Worm (Caenorhabditis elegans) whole organism, L3 larva: Measurements from ENCODE around the gene T04B2.8.
A peak's percentile ranks its signal among the peaks of the same experiment; 100 is the strongest.

Experiments
- R02D3.7 ChIP-seq: fragments of 150-350 bp; optimal IDR thresholded peaks from 2 replicates; lab custom pipeline; 2014; ENCODE audit warnings: missing biosample characterization, missing genetic modification characterization
- aly-2 ChIP-seq: fragments of 150-350 bp; optimal IDR thresholded peaks from 2 replicates; lab custom pipeline; 2014; ENCODE audit warnings: missing biosample characterization, missing genetic modification characterization
- ama-1 ChIP-seq: fragments of 150-350 bp; optimal IDR thresholded peaks from 2 replicates; lab custom pipeline; 2018
- ceh-82 ChIP-seq: fragments of 150-350 bp; optimal IDR thresholded peaks from 2 replicates; lab custom pipeline; 2014; ENCODE audit warnings: missing biosample characterization, missing genetic modification characterization
- daf-12 ChIP-seq: fragments of 150-350 bp; optimal IDR thresholded peaks from 2 replicates; lab custom pipeline; 2014; ENCODE audit warnings: missing biosample characterization, missing genetic modification reagents, missing genetic modification characterization
- egl-27 ChIP-seq: sonication (generic microtip); optimal IDR thresholded peaks from 4 replicates; lab custom pipeline; 2017; ENCODE audit warnings: missing biosample characterization, missing genetic modification reagents, missing genetic modification characterization
- egl-5 ChIP-seq: fragments of 150-350 bp; optimal IDR thresholded peaks from 2 replicates; lab custom pipeline; 2017; ENCODE audit warnings: missing biosample characterization, missing genetic modification reagents, missing genetic modification characterization, inconsistent platforms
- eor-1 ChIP-seq, 2 experiments: fragments of 150-350 bp; optimal IDR thresholded peaks; 2 replicates each; lab custom pipeline; 2014 to 2018; ENCODE audit warnings: missing biosample characterization in 2 of 2, missing genetic modification characterization in 2 of 2
- fkh-10 ChIP-seq: sonication (generic microtip); optimal IDR thresholded peaks from 2 replicates; lab custom pipeline; 2017; ENCODE audit warnings: missing biosample characterization, missing genetic modification reagents, missing genetic modification characterization
- fkh-2 ChIP-seq: fragments of 150-350 bp; optimal IDR thresholded peaks from 2 replicates; lab custom pipeline; 2014; ENCODE audit warnings: missing biosample characterization, missing genetic modification reagents, missing genetic modification characterization
- fos-1 ChIP-seq: fragments of 150-350 bp; optimal IDR thresholded peaks from 2 replicates; lab custom pipeline; 2014; ENCODE audit warnings: missing biosample characterization, missing genetic modification characterization
- hmg-11 ChIP-seq: sonication (generic microtip); optimal IDR thresholded peaks from 2 replicates; lab custom pipeline; 2016; ENCODE audit warnings: missing genetic modification characterization, missing compliant biosample characterization
- jun-1 ChIP-seq: fragments of 150-350 bp; optimal IDR thresholded peaks from 2 replicates; lab custom pipeline; 2014; ENCODE audit warnings: missing biosample characterization, missing genetic modification reagents, missing genetic modification characterization
- lin-15B ChIP-seq: fragments of 150-350 bp; optimal IDR thresholded peaks from 2 replicates; lab custom pipeline; 2014; ENCODE audit warnings: missing biosample characterization, missing genetic modification characterization
- lin-39 ChIP-seq: fragments of 150-350 bp; optimal IDR thresholded peaks from 2 replicates; lab custom pipeline; 2018; ENCODE audit warnings: missing biosample characterization, missing genetic modification reagents, missing genetic modification characterization
- mml-1 ChIP-seq: fragments of 150-350 bp; sonication (generic microtip); optimal IDR thresholded peaks from 3 replicates; lab custom pipeline; 2014; ENCODE audit warnings: missing biosample characterization, missing genetic modification characterization
- nfya-1 ChIP-seq: sonication (generic microtip); optimal IDR thresholded peaks from 2 replicates; lab custom pipeline; 2017; ENCODE audit warnings: missing genetic modification characterization, mild to moderate bottlenecking, missing compliant biosample characterization, antibody characterized with exemption, moderate library complexity; ENCODE audit not compliant: insufficient read depth
- nhr-23 ChIP-seq: fragments of 150-350 bp; optimal IDR thresholded peaks from 2 replicates; lab custom pipeline; 2014; ENCODE audit warnings: missing biosample characterization, missing genetic modification reagents, missing genetic modification characterization
- nhr-237 ChIP-seq: fragments of 150-350 bp; optimal IDR thresholded peaks from 2 replicates; lab custom pipeline; 2014; ENCODE audit warnings: missing biosample characterization, missing genetic modification characterization
- nhr-25 ChIP-seq: sonication (generic microtip); optimal IDR thresholded peaks from 2 replicates; lab custom pipeline; 2017; ENCODE audit warnings: missing biosample characterization, missing genetic modification characterization
- nhr-28 ChIP-seq: fragments of 150-350 bp; optimal IDR thresholded peaks from 2 replicates; lab custom pipeline; 2014; ENCODE audit warnings: missing biosample characterization, missing genetic modification characterization
- pha-4 ChIP-seq: fragments of 150-350 bp; optimal IDR thresholded peaks from 2 replicates; lab custom pipeline; 2014; ENCODE audit warnings: missing biosample characterization, missing genetic modification reagents, missing genetic modification characterization
- pqm-1 ChIP-seq: fragments of 150-350 bp; optimal IDR thresholded peaks from 2 replicates; lab custom pipeline; 2017; ENCODE audit warnings: missing biosample characterization, missing genetic modification characterization, inconsistent platforms
- skn-1 ChIP-seq: fragments of 150-350 bp; optimal IDR thresholded peaks from 2 replicates; lab custom pipeline; 2014; ENCODE audit warnings: missing biosample characterization, missing genetic modification characterization
- snpc-4 ChIP-seq: fragments of 150-350 bp; optimal IDR thresholded peaks from 2 replicates; lab custom pipeline; 2014; ENCODE audit warnings: missing biosample characterization, missing genetic modification characterization
- tbx-2 ChIP-seq: sonication (generic microtip); optimal IDR thresholded peaks from 2 replicates; lab custom pipeline; 2016; ENCODE audit warnings: mild to moderate bottlenecking, missing genetic modification characterization, missing compliant biosample characterization
- unc-39 ChIP-seq: sonication (generic microtip); optimal IDR thresholded peaks from 4 replicates; lab custom pipeline; 2017; ENCODE audit warnings: missing biosample characterization, missing genetic modification characterization
- unc-62 ChIP-seq: fragments of 150-350 bp; sonication (generic microtip); optimal IDR thresholded peaks from 4 replicates; lab custom pipeline; 2014; ENCODE audit warnings: missing biosample characterization, missing genetic modification reagents, missing genetic modification characterization

T04B2.8 gene

DNA sequence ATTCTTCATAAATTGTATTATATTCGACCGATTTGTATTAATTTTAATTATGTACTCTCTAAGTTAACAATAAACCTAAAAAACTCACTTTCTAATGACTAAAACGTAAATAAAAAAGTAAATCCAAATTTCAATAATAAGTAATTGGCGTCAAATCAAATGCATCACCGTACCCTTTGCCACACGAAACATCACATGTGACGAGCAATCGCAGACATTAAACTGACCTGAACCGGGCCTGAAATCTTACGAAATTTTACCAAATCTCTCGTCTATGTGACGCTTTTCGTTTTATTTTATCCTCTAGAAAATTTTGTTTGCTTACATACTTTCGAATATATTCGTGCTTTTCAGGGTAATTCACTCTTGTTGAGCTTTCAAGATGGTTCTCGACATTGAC is 47.6 kb downstream of the T04B2.8 start, which contains the start of the genes C47E12.2 and sars-1:
Gene C47E12.2 (minus strand): TSS at position 131 of the 400 bp plus-strand sequence.
Gene sars-1 (plus strand): TSS at position 355 of the 400 bp plus-strand sequence.
- TF ChIP-seq skn-1 (tag; lab: Kevin White, UChicago) (no peak), unc-62 (no peak), nfya-1 (tag; lab: Kevin White, UChicago) (peak; percentile 48), pha-4 (tag; lab: Kevin White, UChicago) (peak; percentile 49), nhr-28 (tag; lab: Kevin White, UChicago) (no peak), R02D3.7 (tag; lab: Kevin White, UChicago) (no peak), nhr-25 (tag; lab: Kevin White, UChicago) (no peak), egl-27 (tag; lab: Kevin White, UChicago) (no peak), egl-5 (peak; percentile 4), lin-15B (peak; percentile 43), hmg-11 (tag; lab: Kevin White, UChicago) (peak; percentile 42), ceh-82 (tag; lab: Kevin White, UChicago) (no peak), fos-1 (tag; lab: Kevin White, UChicago) (no peak), pqm-1 (tag; lab: Kevin White, UChicago) (no peak), snpc-4 (tag; lab: Kevin White, UChicago) (no peak), lin-39 (no peak), aly-2 (no peak), eor-1 (tag; optimal IDR thresholded peaks at IDR 0.05; lab: Kevin White, UChicago) (no peak), daf-12 (tag; lab: Kevin White, UChicago) (no peak), fkh-10 (no peak)

DNA sequence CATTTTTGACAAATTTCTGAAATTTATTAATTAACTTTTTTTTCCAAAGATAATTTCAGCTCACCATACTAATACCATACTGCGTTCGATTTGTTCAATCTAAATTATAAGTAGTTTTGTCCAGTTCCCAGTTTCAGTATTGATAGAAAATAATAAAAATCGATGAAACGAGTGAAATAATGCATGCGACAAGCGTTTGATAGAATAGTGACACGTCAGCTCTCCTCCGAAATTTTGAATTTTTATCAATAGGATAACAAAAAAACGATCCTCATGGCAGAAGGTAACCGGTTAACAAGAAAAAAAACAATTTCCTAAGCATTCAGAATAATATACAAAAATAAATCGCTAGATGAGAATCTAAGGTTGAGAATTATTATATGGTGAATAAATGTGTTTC is 49.2 kb downstream of the T04B2.8 start, which contains the start of gene C47E12.3:
Gene C47E12.3 (minus strand): TSS at position 101 of the 400 bp plus-strand sequence.
- no peak for TF ChIP-seq aly-2
- no peak for TF ChIP-seq unc-39 (tag; lab: Kevin White, UChicago)
- no peak for TF ChIP-seq R02D3.7 (tag; lab: Kevin White, UChicago)
- TF ChIP-seq nhr-237 (tag; lab: Kevin White, UChicago) = no peak
- no peak for TF ChIP-seq tbx-2 (tag; lab: Kevin White, UChicago)
- no peak for TF ChIP-seq pqm-1 (tag; lab: Kevin White, UChicago)
- TF ChIP-seq mml-1 (tag; lab: Kevin White, UChicago) = no peak
- no peak for TF ChIP-seq lin-15B
- TF ChIP-seq jun-1 (tag; lab: Kevin White, UChicago) = no peak
- TF ChIP-seq nhr-23 (tag; lab: Kevin White, UChicago) = no peak
- TF ChIP-seq lin-39 = no peak
- no peak for TF ChIP-seq fkh-2 (tag; lab: Kevin White, UChicago)
- TF ChIP-seq snpc-4 (tag; lab: Kevin White, UChicago) = no peak
- no peak for TF ChIP-seq eor-1 (tag; optimal IDR thresholded peaks at IDR 0.05; lab: Kevin White, UChicago)
- TF ChIP-seq nhr-28 (tag; lab: Kevin White, UChicago) = no peak
- TF ChIP-seq nhr-25 (tag; lab: Kevin White, UChicago) = no peak
- no peak for TF ChIP-seq ama-1 (lab: Kevin White, UChicago)
- TF ChIP-seq, all 47 proteins: peak for 0
